Worm (Caenorhabditis elegans): ENCODE data around the gene R02D5.4.

The R02D5.4 gene

DNA sequence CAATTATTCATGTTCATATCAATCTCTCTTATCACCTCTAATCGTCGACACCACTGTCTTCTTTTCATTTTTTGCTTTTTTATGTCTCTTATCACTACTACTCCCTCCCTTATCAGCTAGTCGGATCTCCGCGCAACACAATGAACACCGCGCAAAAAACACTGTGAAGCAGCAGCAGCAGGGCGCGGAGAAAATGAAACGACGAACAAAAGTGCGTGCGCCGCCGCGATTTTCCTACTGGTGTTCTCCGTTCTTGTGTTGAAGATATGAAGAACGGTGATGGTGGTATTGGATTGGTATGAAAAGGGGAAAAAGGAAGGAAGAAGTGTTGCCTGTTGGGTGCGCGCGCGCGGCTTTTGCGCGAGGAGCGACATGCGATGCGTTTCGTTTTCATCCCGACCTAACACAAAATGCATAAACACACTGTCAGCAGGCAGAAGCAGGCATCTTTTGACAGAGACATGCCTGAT lies 21.3 kb upstream of the R02D5.4 start (continued):
- TF ChIP-seq arid-1 (GFP tag; conservative IDR thresholded peaks at IDR 0.05) (no peak), mdl-1 (tag; optimal IDR thresholded peaks at IDR 0.05) (peak; percentile 52 to 56), hlh-30 (tag; optimal IDR thresholded peaks at IDR 0.05; ENCODE audit: insufficient read depth) (peak; percentile 76), set-16 (GFP tag; IDR thresholded peaks at IDR 0.05) (peak; percentile 20; the same call in 1 of the 2 replicates), dmd-6 (GFP tag; IDR thresholded peaks at IDR 0.05) (peak; percentile 75)

- TF ChIP-seq ceh-62 (tag; optimal IDR thresholded peaks at IDR 0.05) (no peak), T20F7.1 (GFP tag; optimal IDR thresholded peaks at IDR 0.05) (no peak), egl-27 (tag; optimal IDR thresholded peaks at IDR 0.05) (no peak), F44E2.7 (GFP tag; IDR thresholded peaks at IDR 0.05) (no peak), php-3 (GFP tag; IDR thresholded peaks at IDR 0.05) (no peak), lin-1 (GFP tag; IDR thresholded peaks at IDR 0.05) (no peak), nhr-111 (GFP tag; optimal IDR thresholded peaks at IDR 0.05) (no peak), daf-16 (GFP tag; optimal IDR thresholded peaks at IDR 0.05) (no peak), daf-16 (tag; optimal IDR thresholded peaks at IDR 0.05) (no peak), dmd-9 (GFP tag; IDR thresholded peaks at IDR 0.05) (no peak), Y75B8A.6 (GFP tag; IDR thresholded peaks at IDR 0.05) (no peak), lin-15B (tag; optimal IDR thresholded peaks at IDR 0.05) (no peak), hlh-11 (tag; optimal IDR thresholded peaks at IDR 0.05) (peak; percentile 6), dmd-8 (GFP tag; IDR thresholded peaks at IDR 0.05) (no peak), nhr-102 (tag; optimal IDR thresholded peaks at IDR 0.05) (no peak), lsy-2 (tag; optimal IDR thresholded peaks at IDR 0.05) (no peak), dve-1 (tag; optimal IDR thresholded peaks at IDR 0.05; ENCODE audit: insufficient read depth) (no peak), mxl-3 (GFP tag; optimal IDR thresholded peaks at IDR 0.05) (peak; percentile 30), aly-2 (tag; optimal IDR thresholded peaks at IDR 0.05) (no peak), mep-1 (tag; optimal IDR thresholded peaks at IDR 0.05) (peak; percentile 23), F49E8.2 (tag; optimal IDR thresholded peaks at IDR 0.05; ENCODE audit: borderline replicate concordance) (no peak), unc-130 (GFP tag; optimal IDR thresholded peaks at IDR 0.05) (no peak), skn-1 (tag; optimal IDR thresholded peaks at IDR 0.05) (no peak), nhr-6 (tag; optimal IDR thresholded peaks at IDR 0.05) (no peak), zfp-3 (GFP tag; conservative IDR thresholded peaks at IDR 0.05) (no peak), F37D6.2 (tag; optimal IDR thresholded peaks at IDR 0.05) (no peak), lin-13 (GFP tag; optimal IDR thresholded peaks at IDR 0.05) (no peak), cey-2 (tag; optimal IDR thresholded peaks at IDR 0.05; ENCODE audit: borderline replicate concordance, insufficient read depth) (no peak), ztf-7 (tag; optimal IDR thresholded peaks at IDR 0.05) (no peak), dmd-6 (GFP tag; IDR thresholded peaks at IDR 0.05) (peak; percentile 27; the same call in 1 of the 2 replicates), nhr-28 (tag; optimal IDR thresholded peaks at IDR 0.05) (peak; percentile 14), attf-4 (tag; optimal IDR thresholded peaks at IDR 0.05) (no peak), ceh-20 (GFP tag; IDR thresholded peaks at IDR 0.05) (no peak), egl-43 (GFP tag; IDR thresholded peaks at IDR 0.05) (no peak), zag-1 (tag; optimal IDR thresholded peaks at IDR 0.05) (no peak), lin-38 (GFP tag; IDR thresholded peaks at IDR 0.05) (no peak)
These were observed 20.3 kb upstream of the R02D5.4 start for ce11 chrV:14504774-14505173.

- no peak for TF ChIP-seq php-3 (GFP tag; IDR thresholded peaks at IDR 0.05)
- no peak for TF ChIP-seq daf-16 (GFP tag; optimal IDR thresholded peaks at IDR 0.05)
- peak; percentile 60 for TF ChIP-seq daf-16 (tag; optimal IDR thresholded peaks at IDR 0.05)
- TF ChIP-seq aha-1 (tag) = peak; percentile 87
- TF ChIP-seq nhr-6 (tag; optimal IDR thresholded peaks at IDR 0.05) = peak; percentile 23
These were observed 19.6 kb upstream of the R02D5.4 start for ce11 chrV:14504120-14504519.

All from whole organism, L4 larva.